Worm (Caenorhabditis elegans) whole organism, L4 larva: ENCODE results near the gene snr-4.
A peak's percentile ranks its signal among the peaks of the same experiment; 100 is the strongest.

Experiments
- F10B5.3 ChIP-seq: sonication (generic microtip); optimal IDR thresholded peaks from 2 replicates; lab custom pipeline; 2016; ENCODE audit warnings: mild to moderate bottlenecking, missing genetic modification characterization, missing compliant biosample characterization
- F26F4.8 ChIP-seq: fragments of 200-800 bp; sonication (Bioruptor generic); conservative IDR thresholded peaks from 2 replicates; pipeline ENCODE4 v1.3.6; 2022; ENCODE audit warnings: missing genetic modification characterization, missing compliant biosample characterization
- F44E2.7 ChIP-seq: fragments of 200-800 bp; sonication (Bioruptor generic); IDR thresholded peaks from 2 replicates; pipeline ENCODE4 v2.1.2; 2022; ENCODE audit warnings: missing genetic modification characterization, missing compliant biosample characterization
- F49E8.2 ChIP-seq: sonication (generic microtip); optimal IDR thresholded peaks from 2 replicates; lab custom pipeline; 2016; ENCODE audit warnings: missing compliant biosample characterization, mild to moderate bottlenecking, missing genetic modification characterization, borderline replicate concordance
- R02D3.7 ChIP-seq: fragments of 150-350 bp; sonication (generic microtip); optimal IDR thresholded peaks from 3 replicates; lab custom pipeline; 2014; ENCODE audit warnings: missing biosample characterization, missing genetic modification characterization
- T20F7.1 ChIP-seq: fragments of 200-800 bp; sonication (Bioruptor generic); optimal IDR thresholded peaks from 2 replicates; lab custom pipeline; 2018; ENCODE audit warnings: mild to moderate bottlenecking, missing genetic modification characterization, missing compliant biosample characterization
- Y105C5A.15 ChIP-seq: fragments of 200-800 bp; sonication (Bioruptor generic); IDR thresholded peaks from 2 replicates; pipeline ENCODE4 v1.3.6; 2022; ENCODE audit warnings: missing genetic modification characterization, missing compliant biosample characterization
- Y48G9A.11 ChIP-seq: fragments of 200-800 bp; sonication (Bioruptor generic); IDR thresholded peaks from 2 replicates; pipeline ENCODE4 v1.3.6; 2022; ENCODE audit warnings: missing genetic modification reagents, missing genetic modification characterization, missing compliant biosample characterization
- Y5F2A.4 ChIP-seq: fragments of 200-800 bp; sonication (Bioruptor generic); optimal IDR thresholded peaks from 2 replicates; lab custom pipeline; 2018; ENCODE audit warnings: mild to moderate bottlenecking, missing genetic modification characterization, missing compliant biosample characterization
- Y75B8A.6 ChIP-seq: fragments of 200-800 bp; sonication (Bioruptor generic); IDR thresholded peaks from 2 replicates; pipeline ENCODE4 v1.3.6; 2022; ENCODE audit warnings: missing genetic modification reagents, missing genetic modification characterization, missing compliant biosample characterization
- ZK337.2 ChIP-seq: fragments of 200-800 bp; sonication (Bioruptor generic); IDR thresholded peaks from 2 replicates; pipeline ENCODE4 v1.3.6; 2022; ENCODE audit warnings: missing genetic modification reagents, missing genetic modification characterization, missing compliant biosample characterization
- ama-1 ChIP-seq: fragments of 150-350 bp; optimal IDR thresholded peaks from 2 replicates; lab custom pipeline; 2014; ENCODE audit warnings: inconsistent platforms, mixed read lengths
- attf-4 ChIP-seq: sonication (generic microtip); optimal IDR thresholded peaks from 3 replicates; lab custom pipeline; 2017; ENCODE audit warnings: missing biosample characterization, missing genetic modification characterization
- ceh-28 ChIP-seq: fragments of 150-350 bp; optimal IDR thresholded peaks from 2 replicates; lab custom pipeline; 2014; ENCODE audit warnings: missing biosample characterization, missing genetic modification reagents, missing genetic modification characterization
- ceh-44 ChIP-seq: fragments of 200-800 bp; sonication (Bioruptor generic); IDR thresholded peaks from 2 replicates; pipeline ENCODE4 v1.3.6; 2022; ENCODE audit warnings: missing genetic modification reagents, missing genetic modification characterization, missing compliant biosample characterization
- ces-1 ChIP-seq: fragments of 150-350 bp; sonication (generic microtip); optimal IDR thresholded peaks from 4 replicates; lab custom pipeline; 2014; ENCODE audit warnings: missing biosample characterization, missing genetic modification reagents, missing genetic modification characterization
- cey-2 ChIP-seq: sonication (generic microtip); optimal IDR thresholded peaks from 3 replicates; lab custom pipeline; 2017; ENCODE audit warnings: missing genetic modification characterization, mild to moderate bottlenecking, missing compliant biosample characterization, antibody characterized with exemption, borderline replicate concordance; ENCODE audit not compliant: insufficient read depth
- daf-12 ChIP-seq: fragments of 150-350 bp; optimal IDR thresholded peaks from 2 replicates; lab custom pipeline; 2014; ENCODE audit warnings: missing biosample characterization, missing genetic modification reagents, missing genetic modification characterization
- dmd-6 ChIP-seq: fragments of 200-800 bp; sonication (Bioruptor generic); IDR thresholded peaks from 2 replicates; pipeline ENCODE4 v1.3.6; 2022; ENCODE audit warnings: missing genetic modification reagents, missing genetic modification characterization, missing compliant biosample characterization
- dpl-1 ChIP-seq: fragments of 150-350 bp; optimal IDR thresholded peaks from 2 replicates; lab custom pipeline; 2014; ENCODE audit warnings: missing biosample characterization, missing genetic modification reagents, missing genetic modification characterization
- egl-43 ChIP-seq: fragments of 200-800 bp; sonication (Bioruptor generic); IDR thresholded peaks from 2 replicates; pipeline ENCODE4 v1.3.6; 2022; ENCODE audit warnings: missing genetic modification reagents, missing genetic modification characterization, missing compliant biosample characterization
- fkh-10 ChIP-seq: fragments of 150-350 bp; optimal IDR thresholded peaks from 2 replicates; lab custom pipeline; 2014; ENCODE audit warnings: missing biosample characterization, missing genetic modification reagents, missing genetic modification characterization
- hlh-11 ChIP-seq: fragments of 200-800 bp; sonication (Bioruptor generic); optimal IDR thresholded peaks from 2 replicates; lab custom pipeline; 2018; ENCODE audit warnings: mild to moderate bottlenecking, missing genetic modification characterization, missing compliant biosample characterization
- hlh-30 ChIP-seq: sonication (generic microtip); optimal IDR thresholded peaks from 2 replicates; lab custom pipeline; 2017; ENCODE audit warnings: antibody characterized with exemption, mild to moderate bottlenecking, missing genetic modification characterization, missing compliant biosample characterization; ENCODE audit not compliant: insufficient read depth
- lin-15B ChIP-seq: fragments of 150-350 bp; sonication (generic microtip); optimal IDR thresholded peaks from 3 replicates; lab custom pipeline; 2014; ENCODE audit warnings: missing biosample characterization, missing genetic modification characterization
- lin-29 ChIP-seq: fragments of 200-800 bp; sonication (Bioruptor generic); IDR thresholded peaks from 2 replicates; pipeline ENCODE4 v1.3.6; 2022; ENCODE audit warnings: missing genetic modification reagents, missing genetic modification characterization, missing compliant biosample characterization
- lin-39 ChIP-seq: fragments of 150-350 bp; optimal IDR thresholded peaks from 2 replicates; lab custom pipeline; 2014; ENCODE audit warnings: missing biosample characterization, missing genetic modification reagents, missing genetic modification characterization
- lsy-2 ChIP-seq, 2 experiments: fragments of 150-350 bp in 1 of 2; sonication (generic microtip) in 1 of 2; optimal IDR thresholded peaks; 2 replicates each; lab custom pipeline; 2014 to 2017; ENCODE audit warnings: missing biosample characterization in 2 of 2, missing genetic modification characterization in 2 of 2
- mdl-1 ChIP-seq, 2 experiments: fragments of 150-350 bp in 1 of 2; sonication (generic microtip) in 1 of 2; optimal IDR thresholded peaks; 2 replicates each; lab custom pipeline; 2014 to 2017; ENCODE audit warnings: missing biosample characterization in 2 of 2, missing genetic modification characterization in 2 of 2
- mdt-29 ChIP-seq: fragments of 200-800 bp; sonication (Bioruptor generic); IDR thresholded peaks from 2 replicates; pipeline ENCODE4 v1.3.6; 2022; ENCODE audit warnings: missing genetic modification reagents, missing genetic modification characterization, missing compliant biosample characterization
- mep-1 ChIP-seq: fragments of 150-350 bp; sonication (generic microtip); optimal IDR thresholded peaks from 3 replicates; lab custom pipeline; 2014; ENCODE audit warnings: missing biosample characterization, missing genetic modification characterization
- mes-2 ChIP-seq: sonication (generic microtip); optimal IDR thresholded peaks from 2 replicates; lab custom pipeline; 2016; ENCODE audit warnings: missing genotype, mild to moderate bottlenecking, missing genetic modification characterization, missing compliant biosample characterization; ENCODE audit not compliant: poor library complexity, severe bottlenecking
- mxl-2 ChIP-seq: fragments of 200-800 bp; sonication (Bioruptor generic); conservative IDR thresholded peaks from 2 replicates; pipeline ENCODE4 v1.3.6; 2022; ENCODE audit warnings: missing genetic modification reagents, missing genetic modification characterization, missing compliant biosample characterization
- nhr-10 ChIP-seq: fragments of 150-350 bp; optimal IDR thresholded peaks from 2 replicates; lab custom pipeline; 2014; ENCODE audit warnings: missing biosample characterization, missing genetic modification characterization
- nhr-11 ChIP-seq: fragments of 150-350 bp; optimal IDR thresholded peaks from 2 replicates; lab custom pipeline; 2014; ENCODE audit warnings: missing biosample characterization, missing genetic modification characterization
- nhr-237 ChIP-seq: sonication (generic microtip); optimal IDR thresholded peaks from 2 replicates; lab custom pipeline; 2017; ENCODE audit warnings: missing biosample characterization, missing genetic modification characterization
- nhr-25 ChIP-seq: sonication (generic microtip); optimal IDR thresholded peaks from 2 replicates; lab custom pipeline; 2017; ENCODE audit warnings: missing genetic modification characterization, mild to moderate bottlenecking, missing compliant biosample characterization, antibody characterized with exemption, moderate library complexity, borderline replicate concordance; ENCODE audit not compliant: insufficient read depth
- nhr-42 ChIP-seq: fragments of 200-800 bp; sonication (Bioruptor generic); IDR thresholded peaks from 2 replicates; pipeline ENCODE4 v1.3.6; 2022; ENCODE audit warnings: missing genetic modification characterization, missing compliant biosample characterization
- saeg-2 ChIP-seq: fragments of 200-800 bp; sonication (Bioruptor generic); IDR thresholded peaks from 2 replicates; pipeline ENCODE4 v1.3.6; 2022; ENCODE audit warnings: missing genetic modification reagents, missing genetic modification characterization, missing compliant biosample characterization
- set-16 ChIP-seq: fragments of 200-800 bp; sonication (Bioruptor generic); IDR thresholded peaks from 2 replicates; pipeline ENCODE4 v1.3.6; 2022; ENCODE audit warnings: missing genetic modification reagents, missing genetic modification characterization, missing compliant biosample characterization
- skn-1 ChIP-seq: fragments of 150-350 bp; optimal IDR thresholded peaks from 2 replicates; lab custom pipeline; 2014; ENCODE audit warnings: missing biosample characterization, missing genetic modification characterization
- snpc-1.2 ChIP-seq: fragments of 200-800 bp; sonication (Bioruptor generic); IDR thresholded peaks from 2 replicates; pipeline ENCODE4 v1.3.6; 2022; ENCODE audit warnings: missing genetic modification reagents, missing genetic modification characterization, missing compliant biosample characterization
- snpc-4 ChIP-seq: fragments of 150-350 bp; optimal IDR thresholded peaks from 2 replicates; lab custom pipeline; 2014; ENCODE audit warnings: missing biosample characterization, missing genetic modification characterization
- spr-1 ChIP-seq: sonication (generic microtip); optimal IDR thresholded peaks from 2 replicates; lab custom pipeline; 2016; ENCODE audit warnings: mild to moderate bottlenecking, missing genetic modification characterization, missing compliant biosample characterization
- tra-1 ChIP-seq: fragments of 200-800 bp; sonication (Bioruptor generic); IDR thresholded peaks from 2 replicates; pipeline ENCODE4 v1.3.6; 2022; ENCODE audit warnings: missing genetic modification reagents, missing genetic modification characterization, missing compliant biosample characterization
- vab-7 ChIP-seq: fragments of 200-800 bp; sonication (Bioruptor generic); IDR thresholded peaks from 2 replicates; pipeline ENCODE4 v1.3.6; 2022; ENCODE audit warnings: missing genetic modification reagents, missing genetic modification characterization, missing compliant biosample characterization
- zfp-3 ChIP-seq: fragments of 200-800 bp; sonication (Bioruptor generic); conservative IDR thresholded peaks from 2 replicates; pipeline ENCODE4 v1.3.6; 2022; ENCODE audit warnings: missing genetic modification reagents, missing genetic modification characterization, missing compliant biosample characterization
- zip-2 ChIP-seq: fragments of 150-350 bp; optimal IDR thresholded peaks from 2 replicates; lab custom pipeline; 2014; ENCODE audit warnings: missing biosample characterization, missing genetic modification characterization

The snr-4 gene

ce11 chrV:11979673-11980561, at the start of gene snr-4:
TSS of gene snr-4 (minus strand) at chrV:11979723.
- TF ChIP-seq mxl-2 (GFP tag; lab: Robert Waterston, UW) (no peak), lin-15B (tag; lab: Kevin White, UChicago) (peak; percentile 21), tra-1 (GFP tag; lab: Robert Waterston, UW) (peak; percentile 71; the same call in 1 of the 2 replicates), zip-2 (tag; lab: Kevin White, UChicago) (peak; percentile 66), F44E2.7 (GFP tag; lab: Robert Waterston, UW) (no peak), nhr-25 (tag; lab: Kevin White, UChicago) (peak; percentile 79), set-16 (GFP tag; lab: Robert Waterston, UW) (peak; percentile 71), nhr-10 (no peak), F26F4.8 (GFP tag; lab: Robert Waterston, UW) (no peak), lsy-2 (tag; optimal IDR thresholded peaks at IDR 0.05; lab: Kevin White, UChicago) (peak; percentile 75 to 91), mep-1 (peak; percentile 97), ceh-28 (tag; lab: Kevin White, UChicago) (no peak), cey-2 (tag; lab: Kevin White, UChicago) (no peak), lin-29 (GFP tag; lab: Robert Waterston, UW) (no peak), spr-1 (tag; lab: Kevin White, UChicago) (peak; percentile 78), hlh-11 (tag; lab: Kevin White, UChicago) (peak; percentile 96), dmd-6 (GFP tag; lab: Robert Waterston, UW) (peak; percentile 96), skn-1 (no peak), mdt-29 (GFP tag; lab: Robert Waterston, UW) (peak; percentile 91), mes-2 (peak; percentile 95), R02D3.7 (tag; lab: Kevin White, UChicago) (no peak), ZK337.2 (no peak), dpl-1 (GFP tag; lab: Kevin White, UChicago) (peak; percentile 82), ama-1 (lab: Kevin White, UChicago) (peak; percentile 98), F49E8.2 (tag; lab: Kevin White, UChicago) (peak; percentile 94), F10B5.3 (tag; lab: Kevin White, UChicago) (peak; percentile 88), snpc-4 (tag; lab: Kevin White, UChicago) (peak; percentile 97), Y105C5A.15 (GFP tag; lab: Robert Waterston, UW) (peak; percentile 5; the same call in 1 of the 2 replicates), lin-39 (tag; lab: Kevin White, UChicago) (no peak), ceh-44 (GFP tag; lab: Robert Waterston, UW) (peak; percentile 95), nhr-11 (peak; percentile 90), vab-7 (peak; percentile 70), ces-1 (GFP tag; lab: Kevin White, UChicago) (no peak), egl-43 (peak; percentile 93), Y5F2A.4 (GFP tag; lab: Kevin White, UChicago) (peak; percentile 50), Y75B8A.6 (peak; percentile 69; the same call in 1 of the 2 replicates), daf-12 (no peak), attf-4 (tag; lab: Kevin White, UChicago) (no peak), hlh-30 (tag; lab: Kevin White, UChicago) (peak; percentile 94), T20F7.1 (GFP tag; lab: Kevin White, UChicago) (peak; percentile 79), zfp-3 (GFP tag; lab: Robert Waterston, UW) (peak; percentile 63; the same call in 1 of the 2 replicates), fkh-10 (GFP tag; lab: Kevin White, UChicago) (peak; percentile 73), snpc-1.2 (GFP tag; lab: Robert Waterston, UW) (peak; percentile 83), mdl-1 (tag; optimal IDR thresholded peaks at IDR 0.05; lab: Kevin White, UChicago) (peak; percentile 76 to 88), Y48G9A.11 (GFP tag; lab: Robert Waterston, UW) (peak; percentile 82), nhr-237 (tag; lab: Kevin White, UChicago) (no peak), saeg-2 (GFP tag; lab: Robert Waterston, UW) (peak; percentile 50; the same call in 1 of the 2 replicates), nhr-42 (peak; percentile 91)
